Worm (Caenorhabditis elegans) whole organism, early embryonic: ENCODE results near the gene F46H5.11.

Experiments used
- B0310.2 ChIP-seq: sonication (generic microtip); optimal IDR thresholded peaks from 2 replicates; lab custom pipeline; 2016; ENCODE audit warnings: mild to moderate bottlenecking, missing genetic modification characterization, missing compliant biosample characterization
- aly-1 ChIP-seq: sonication (generic microtip); optimal IDR thresholded peaks from 2 replicates; lab custom pipeline; 2016; ENCODE audit warnings: missing genetic modification characterization, missing compliant biosample characterization
- ama-1 ChIP-seq: fragments of 150-350 bp; optimal IDR thresholded peaks from 2 replicates; lab custom pipeline; 2014
- ets-7 ChIP-seq: sonication (generic microtip); optimal IDR thresholded peaks from 2 replicates; lab custom pipeline; 2016; ENCODE audit warnings: missing genotype, missing genetic modification characterization, missing compliant biosample characterization
- flt-1 ChIP-seq: fragments of 200-800 bp; sonication (Bioruptor generic); IDR thresholded peaks from 2 replicates; pipeline ENCODE4 v1.3.6; 2022; ENCODE audit warnings: missing genetic modification characterization, missing compliant biosample characterization
- hmbx-1 ChIP-seq: sonication (generic microtip); optimal IDR thresholded peaks from 2 replicates; lab custom pipeline; 2016; ENCODE audit warnings: mild to moderate bottlenecking, missing genetic modification characterization, missing compliant biosample characterization
- hmg-4 ChIP-seq: fragments of 200-800 bp; sonication (Bioruptor generic); optimal IDR thresholded peaks from 2 replicates; lab custom pipeline; 2018; ENCODE audit warnings: mild to moderate bottlenecking, missing genetic modification characterization, missing compliant biosample characterization
- hnd-1 ChIP-seq: sonication (generic microtip); optimal IDR thresholded peaks from 2 replicates; lab custom pipeline; 2016; ENCODE audit warnings: missing genetic modification characterization, missing compliant biosample characterization
- tbx-11 ChIP-seq: fragments of 200-800 bp; sonication (Bioruptor generic); IDR thresholded peaks from 2 replicates; pipeline ENCODE4 v1.3.6; 2022; ENCODE audit warnings: missing genetic modification characterization, missing compliant biosample characterization
- tra-4 ChIP-seq: sonication (generic microtip); optimal IDR thresholded peaks from 2 replicates; lab custom pipeline; 2017; ENCODE audit warnings: missing genetic modification characterization, missing compliant biosample characterization

DNA sequence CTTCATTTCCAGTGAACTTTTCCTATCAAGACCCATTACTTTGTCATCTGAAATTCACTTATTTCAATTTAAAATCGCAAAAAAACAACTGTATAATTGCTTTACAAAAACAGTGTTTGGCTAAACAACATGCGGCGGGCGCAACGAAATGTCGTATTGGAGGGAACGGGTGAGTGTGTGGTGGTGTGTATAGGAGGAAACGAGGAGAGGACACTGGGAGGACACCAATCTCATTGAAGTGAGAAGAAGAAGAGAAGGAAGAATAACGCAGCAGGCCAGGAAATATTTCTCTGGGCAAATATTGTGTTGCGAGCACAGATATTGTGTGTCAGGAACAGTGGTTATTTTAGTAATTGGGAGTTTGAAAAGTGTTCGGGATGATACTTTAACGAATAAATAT lies 17.3 kb downstream of the F46H5.11 start, which contains the start of gene F46H5.4:
- TF ChIP-seq hmbx-1 (tag; lab: Kevin White, UChicago) (no peak), ets-7 (tag; lab: Kevin White, UChicago) (no peak), ama-1 (lab: Kevin White, UChicago) (no peak), tra-4 (tag; lab: Kevin White, UChicago) (no peak), hnd-1 (tag; lab: Kevin White, UChicago) (no peak), flt-1 (no peak), tbx-11 (GFP tag; lab: Robert Waterston, UW) (no peak), B0310.2 (tag; lab: Kevin White, UChicago) (no peak), aly-1 (tag; lab: Kevin White, UChicago) (no peak), hmg-4 (GFP tag; lab: Kevin White, UChicago) (no peak)
